Worm (Caenorhabditis elegans): ENCODE data around the gene nfyb-1.
"Not testable (repeated sequence)": the region's sequence is repeated elsewhere in the genome, so short reads cannot be mapped to it uniquely, and the experiment has no call there.

- TF ChIP-seq ceh-36 (tag; optimal IDR thresholded peaks at IDR 0.05); ama-1 (optimal IDR thresholded peaks at IDR 0.05); sea-1 (GFP tag; conservative IDR thresholded peaks at IDR 0.05); hmg-4 (GFP tag; optimal IDR thresholded peaks at IDR 0.05); hnd-1 (tag; optimal IDR thresholded peaks at IDR 0.05); tbx-37 (GFP tag; conservative IDR thresholded peaks at IDR 0.05); F13C5.2 (tag; optimal IDR thresholded peaks at IDR 0.05); flt-1 (GFP tag; IDR thresholded peaks at IDR 0.05); ets-7 (tag; optimal IDR thresholded peaks at IDR 0.05); tbx-11 (GFP tag; IDR thresholded peaks at IDR 0.05); aly-1 (tag; optimal IDR thresholded peaks at IDR 0.05); B0310.2 (tag; optimal IDR thresholded peaks at IDR 0.05); scrt-1 (GFP tag; IDR thresholded peaks at IDR 0.05): not testable (repeated sequence)
Measured at ce11 chrII:441102-441501, 26.1 kb downstream of the nfyb-1 start, which contains the start of gene C24H12.1.

All from whole organism, early embryonic.